Fruit fly (Drosophila melanogaster) whole organism, wandering third instar larva: Measurements from ENCODE around the gene Suv3.

ENCODE experiments used
- Abd-B ChIP-seq: fragments of >200 bp; optimal IDR thresholded peaks from 2 replicates; lab custom pipeline; 2017; ENCODE audit warnings: missing biosample characterization, missing genetic modification characterization
- CG32264 ChIP-seq: fragments of 200-800 bp; sonication (Bioruptor generic); optimal IDR thresholded peaks from 2 replicates; lab custom pipeline; 2016; ENCODE audit warnings: missing biosample characterization, missing genetic modification characterization
- CG9705 ChIP-seq: fragments of 200-800 bp; sonication (Bioruptor generic); optimal IDR thresholded peaks from 2 replicates; lab custom pipeline; 2018; ENCODE audit warnings: missing biosample characterization, mild to moderate bottlenecking, missing genetic modification characterization
- CrebA ChIP-seq: fragments of 200-800 bp; sonication (Bioruptor generic); optimal IDR thresholded peaks from 2 replicates; lab custom pipeline; 2016; ENCODE audit warnings: missing biosample characterization, mild to moderate bottlenecking, missing genetic modification characterization, borderline replicate concordance
- Dfd ChIP-seq: fragments of >200 bp; optimal IDR thresholded peaks from 2 replicates; lab custom pipeline; 2017; ENCODE audit warnings: missing biosample characterization, missing genetic modification characterization
- Dif ChIP-seq: fragments of 200-275, 200-300 bp; sonication (Bioruptor generic); optimal IDR thresholded peaks from 2 replicates; lab custom pipeline; 2018; ENCODE audit warnings: missing biosample characterization, missing genetic modification characterization; ENCODE audit not compliant: partially characterized antibody
- HLH106 ChIP-seq: fragments of 200-800 bp; optimal IDR thresholded peaks from 3 replicates; lab custom pipeline; 2019; ENCODE audit warnings: missing biosample characterization, mild to moderate bottlenecking, missing genetic modification characterization, moderate library complexity
- Hnf4 ChIP-seq: fragments of 200-800 bp; sonication (Bioruptor generic); optimal IDR thresholded peaks from 2 replicates; lab custom pipeline; 2016; ENCODE audit warnings: missing biosample characterization, mild to moderate bottlenecking, missing genetic modification characterization
- Hr78 ChIP-seq: fragments of >200 bp; optimal IDR thresholded peaks from 2 replicates; lab custom pipeline; 2017; ENCODE audit warnings: missing biosample characterization, missing genetic modification characterization
- Jra ChIP-seq: sonication (Bioruptor generic); optimal IDR thresholded peaks from 2 replicates; lab custom pipeline; 2016; ENCODE audit warnings: missing biosample characterization, missing genetic modification characterization
- Mio ChIP-seq: sonication (Bioruptor generic); optimal IDR thresholded peaks from 2 replicates; lab custom pipeline; 2016; ENCODE audit warnings: missing biosample characterization, missing genetic modification characterization
- N ChIP-seq: fragments of >200 bp; optimal IDR thresholded peaks from 2 replicates; lab custom pipeline; 2018; ENCODE audit warnings: missing biosample characterization, missing external identifiers, missing genetic modification characterization
- OdsH ChIP-seq: fragments of 200-800 bp; sonication (Bioruptor generic); optimal IDR thresholded peaks from 2 replicates; lab custom pipeline; 2016; ENCODE audit warnings: missing biosample characterization, mild to moderate bottlenecking, missing genetic modification characterization
- Rel ChIP-seq, 2 experiments: fragments of 200-800 bp; sonication (Bioruptor generic) in 1 of 2; optimal IDR thresholded peaks; 2 replicates in 1 of 2; 3 replicates in 1 of 2; lab custom pipeline; 2016 to 2019; ENCODE audit warnings: mild to moderate bottlenecking in 2 of 2, missing biosample characterization in 2 of 2, missing genetic modification characterization in 2 of 2, moderate library complexity in 1 of 2
- Sp1 ChIP-seq: fragments of 200-800 bp; sonication (Bioruptor generic); optimal IDR thresholded peaks from 3 replicates; lab custom pipeline; 2019; ENCODE audit warnings: missing biosample characterization, mild to moderate bottlenecking, missing genetic modification characterization, moderate library complexity
- Vsx2 ChIP-seq: fragments of 200-300, 225-300 bp; sonication (Bioruptor generic); optimal IDR thresholded peaks from 2 replicates; lab custom pipeline; 2018; ENCODE audit warnings: missing biosample characterization, missing genetic modification characterization; ENCODE audit not compliant: partially characterized antibody
- br ChIP-seq: fragments of 200-800 bp; sonication (Bioruptor generic); optimal IDR thresholded peaks from 2 replicates; lab custom pipeline; 2016; ENCODE audit warnings: missing biosample characterization, missing genetic modification characterization
- brk ChIP-seq: fragments of 200-800 bp; sonication (Bioruptor generic); optimal IDR thresholded peaks from 2 replicates; lab custom pipeline; 2016; ENCODE audit warnings: missing biosample characterization, mild to moderate bottlenecking, missing genetic modification characterization
- dl ChIP-seq, 2 experiments: fragments of 175-275, 200-275 bp in 1 of 2; fragments of 200-275 bp in 1 of 2; sonication (Bioruptor generic); optimal IDR thresholded peaks; lab custom pipeline; 2018; ENCODE audit warnings: mild to moderate bottlenecking in 2 of 2, missing biosample characterization in 2 of 2, missing genetic modification characterization in 2 of 2, moderate library complexity in 2 of 2; ENCODE audit not compliant: partially characterized antibody in 2 of 2, insufficient read depth in 1 of 2
- dmrt93B ChIP-seq: fragments of 200-800 bp; sonication (Bioruptor generic); optimal IDR thresholded peaks from 2 replicates; lab custom pipeline; 2018; ENCODE audit warnings: missing biosample characterization, mild to moderate bottlenecking, missing genetic modification characterization
- dsf ChIP-seq: sonication (Bioruptor generic); optimal IDR thresholded peaks from 2 replicates; lab custom pipeline; 2016; ENCODE audit warnings: missing biosample characterization, missing genetic modification characterization, borderline replicate concordance
- ey ChIP-seq: fragments of 200-800 bp; sonication (Bioruptor generic); optimal IDR thresholded peaks from 2 replicates; lab custom pipeline; 2016; ENCODE audit warnings: missing biosample characterization, missing genetic modification characterization
- foxo ChIP-seq, 2 experiments: fragments of 200-800 bp; sonication (Bioruptor generic); optimal IDR thresholded peaks; 2 replicates in 1 of 2; 3 replicates in 1 of 2; lab custom pipeline; 2016 to 2017; ENCODE audit warnings: missing biosample characterization in 2 of 2, missing genetic modification characterization in 2 of 2
- fru ChIP-seq: fragments of 200-800 bp; sonication (Bioruptor generic); optimal IDR thresholded peaks from 3 replicates; lab custom pipeline; 2016; ENCODE audit warnings: missing biosample characterization, mild to moderate bottlenecking, missing genetic modification characterization
- h ChIP-seq: fragments of 200-800 bp; sonication (Bioruptor generic); optimal IDR thresholded peaks from 3 replicates; lab custom pipeline; 2016; ENCODE audit warnings: missing biosample characterization, mild to moderate bottlenecking, missing genetic modification characterization
- lola ChIP-seq: fragments of >200 bp; optimal IDR thresholded peaks from 2 replicates; lab custom pipeline; 2017; ENCODE audit warnings: missing biosample characterization, missing genetic modification characterization
- pan ChIP-seq: fragments of >200 bp; optimal IDR thresholded peaks from 2 replicates; lab custom pipeline; 2017
- psq ChIP-seq: fragments of 200-800 bp; sonication (Bioruptor generic); optimal IDR thresholded peaks from 3 replicates; lab custom pipeline; 2017; ENCODE audit warnings: missing biosample characterization, mild to moderate bottlenecking, missing genetic modification characterization, moderate library complexity
- sv ChIP-seq: fragments of 200-800 bp; sonication (Bioruptor generic); optimal IDR thresholded peaks from 3 replicates; lab custom pipeline; 2016; ENCODE audit warnings: missing biosample characterization, missing genetic modification characterization
- tai ChIP-seq: sonication (Bioruptor generic); optimal IDR thresholded peaks from 2 replicates; lab custom pipeline; 2016; ENCODE audit warnings: missing biosample characterization, missing genetic modification characterization
- usp ChIP-seq: fragments of >200 bp; optimal IDR thresholded peaks from 2 replicates; lab custom pipeline; 2017; ENCODE audit warnings: missing biosample characterization, missing genetic modification characterization
- woc ChIP-seq: sonication (Bioruptor generic); optimal IDR thresholded peaks from 2 replicates; lab custom pipeline; 2016; ENCODE audit warnings: missing biosample characterization, mild to moderate bottlenecking, missing genetic modification characterization

Gene Suv3

DNA sequence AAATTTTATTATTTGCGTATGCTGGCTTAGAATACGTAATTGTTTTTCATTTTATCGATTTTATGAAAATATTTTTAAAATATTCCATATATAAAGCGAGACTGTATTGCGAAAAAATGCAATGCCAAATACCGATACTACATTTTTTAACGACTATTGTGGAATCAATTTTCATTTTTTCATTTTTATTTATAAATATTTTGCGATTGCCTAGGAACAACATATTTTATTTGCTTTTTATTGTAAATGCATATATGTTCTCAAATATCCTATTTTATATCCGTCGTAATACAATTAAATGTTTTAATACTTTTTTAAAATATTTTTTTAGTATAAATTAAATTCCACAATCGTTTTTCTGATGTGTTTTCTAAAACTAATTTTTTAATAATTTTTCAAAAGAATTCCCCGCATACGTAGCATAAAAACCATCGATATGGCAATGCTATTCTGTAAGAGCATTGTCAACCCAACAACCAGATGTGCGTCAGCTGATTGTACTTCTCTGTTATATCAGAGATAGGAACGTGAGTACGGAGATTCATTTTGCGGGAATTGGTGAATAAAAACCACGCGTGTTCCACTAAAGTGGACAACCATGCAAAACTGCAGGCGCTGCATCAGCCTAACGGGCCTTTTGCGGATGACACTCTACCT lies at the start of gene Suv3:
TSS of gene Suv3 (plus strand) at position 489 of the 657 bp plus-strand sequence.
- TF ChIP-seq Rel (GFP tag; optimal IDR thresholded peaks at IDR 0.05; lab: Kevin White, UChicago): no peak
- peak; percentile 33 for TF ChIP-seq Rel (tag; optimal IDR thresholded peaks at IDR 0.05; lab: Kevin White, UChicago)
- TF ChIP-seq Mio (GFP tag; lab: Kevin White, UChicago): no peak
- peak; percentile 41 for TF ChIP-seq Sp1 (GFP tag; lab: Kevin White, UChicago)
- TF ChIP-seq HLH106: peak; percentile 69
- TF ChIP-seq psq (GFP tag; lab: Kevin White, UChicago): peak; percentile 34
- TF ChIP-seq, all 38 proteins: peak for 4

- TF ChIP-seq OdsH (GFP tag; lab: Kevin White, UChicago) (no peak), ey (GFP tag; lab: Kevin White, UChicago) (no peak), Abd-B (no peak), CG9705 (GFP tag; lab: Kevin White, UChicago) (no peak), pan (lab: Kevin White, UChicago) (no peak), brk (no peak), Mio (GFP tag; lab: Kevin White, UChicago) (no peak), lola (GFP tag; lab: Kevin White, UChicago) (no peak), Jra (no peak), Dfd (no peak), tai (GFP tag; lab: Kevin White, UChicago) (no peak), CrebA (GFP tag; lab: Kevin White, UChicago) (no peak), HLH106 (no peak), CG32264 (GFP tag; lab: Kevin White, UChicago) (no peak), Dif (GFP tag; lab: Kevin White, UChicago) (no peak), dsf (GFP tag; lab: Kevin White, UChicago) (no peak)
- TF ChIP-seq, all 38 proteins: peak for 0
Observed at dm6 chr3R:4266470-4266869, 44.9 kb upstream of the Suv3 start, which contains the start of gene CG1092. Gene CG1092, plus strand, starts transcription at chr3R:4266770.

- TF ChIP-seq brk (no peak), foxo (GFP tag; optimal IDR thresholded peaks at IDR 0.05; lab: Kevin White, UChicago) (no peak), Mio (GFP tag; lab: Kevin White, UChicago) (no peak), Dfd (peak; percentile 88)
Observed at dm6 chr3R:4268339-4268738, 43.0 kb upstream of the Suv3 start.

dm6 chr3R:4277828-4278227 lies 33.5 kb upstream of the Suv3 start, which contains the start of gene flip:
Gene flip, minus strand, starts transcription at chr3R:4277928.
- TF ChIP-seq dl (GFP tag; optimal IDR thresholded peaks at IDR 0.05; lab: Kevin White, UChicago; ENCODE audit: insufficient read depth in 1 of 2, partially characterized antibody in 2 of 2): no peak
- TF ChIP-seq pan (lab: Kevin White, UChicago): no peak
- TF ChIP-seq Hnf4 (GFP tag; lab: Kevin White, UChicago): no peak
- no peak for TF ChIP-seq Hr78
- no peak for TF ChIP-seq dmrt93B (GFP tag; lab: Kevin White, UChicago)
- TF ChIP-seq br: no peak
- no peak for TF ChIP-seq CG9705 (GFP tag; lab: Kevin White, UChicago)
- no peak for TF ChIP-seq ey (GFP tag; lab: Kevin White, UChicago)
- TF ChIP-seq Sp1 (GFP tag; lab: Kevin White, UChicago): no peak
- no peak for TF ChIP-seq CG32264 (GFP tag; lab: Kevin White, UChicago)
- TF ChIP-seq brk: no peak
- TF ChIP-seq HLH106: no peak

DNA sequence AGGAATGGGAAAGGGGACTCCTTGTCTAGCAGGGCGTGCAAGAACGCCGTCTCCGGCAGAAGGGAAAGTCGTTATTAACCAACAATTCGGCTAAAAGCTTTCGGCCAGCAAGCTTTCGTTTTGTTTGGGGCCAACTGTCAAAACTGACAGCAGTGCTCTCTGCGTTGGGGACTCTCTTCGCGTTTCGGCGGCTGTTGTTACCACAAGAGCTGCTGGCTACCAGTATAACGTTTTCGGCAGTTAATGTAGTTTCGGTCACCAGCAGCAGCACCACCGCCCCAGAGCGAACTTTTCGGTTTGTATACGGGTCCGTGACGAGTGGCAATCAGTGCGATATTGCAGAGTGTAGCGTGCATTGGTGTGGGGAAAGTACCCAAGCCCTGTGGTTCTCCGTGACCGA lies 31.3 kb upstream of the Suv3 start, which contains the start of gene cpx:
TSS of gene cpx (plus strand) at position 160 of the 400 bp plus-strand sequence.
- no peak for TF ChIP-seq HLH106
- no peak for TF ChIP-seq dmrt93B (GFP tag; lab: Kevin White, UChicago)

DNA sequence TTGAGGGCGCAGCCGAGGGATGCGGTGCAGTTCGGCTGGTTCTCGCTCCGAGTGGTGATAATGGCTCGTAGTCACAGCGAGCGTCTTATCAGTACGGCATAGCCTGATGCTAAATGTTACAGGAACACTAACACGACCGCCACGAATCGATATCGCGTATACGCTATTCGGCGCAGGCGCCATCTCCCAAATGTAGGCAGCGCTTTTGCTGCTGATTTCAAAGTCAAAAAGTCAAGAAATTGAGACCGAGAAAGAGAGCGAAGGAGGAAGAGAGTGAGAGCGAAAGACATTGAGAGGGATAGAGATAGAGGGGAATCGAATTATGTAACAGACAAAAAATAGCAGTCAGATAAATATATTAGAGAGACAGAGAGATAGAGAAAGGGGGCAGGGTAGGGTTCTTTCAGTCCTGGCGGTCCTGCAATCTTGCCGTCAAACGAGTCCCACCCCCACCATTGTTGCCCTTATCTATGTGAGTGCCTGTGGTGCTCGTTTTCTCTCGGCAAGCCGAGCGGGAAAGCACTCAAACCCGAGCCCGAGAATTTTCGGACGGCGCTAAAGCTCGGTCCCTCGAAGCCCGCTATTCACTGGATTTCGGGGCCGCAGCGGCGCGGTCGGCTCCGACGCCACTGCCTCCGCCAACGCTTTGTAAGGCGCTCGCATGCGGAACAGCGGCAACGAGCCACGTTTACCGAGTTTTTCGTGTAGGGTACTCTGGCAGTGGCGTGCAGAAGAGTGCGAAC lies 30.1 kb upstream of the Suv3 start:
- TF ChIP-seq dl (GFP tag; optimal IDR thresholded peaks at IDR 0.05; lab: Kevin White, UChicago; ENCODE audit: insufficient read depth in 1 of 2, partially characterized antibody in 2 of 2) (no peak), CG9705 (GFP tag; lab: Kevin White, UChicago) (no peak), N (GFP tag; lab: Kevin White, UChicago) (no peak), br (no peak), dsf (GFP tag; lab: Kevin White, UChicago) (no peak), OdsH (GFP tag; lab: Kevin White, UChicago) (no peak), Hr78 (no peak), Abd-B (no peak), psq (GFP tag; lab: Kevin White, UChicago) (no peak), Mio (GFP tag; lab: Kevin White, UChicago) (no peak), woc (GFP tag; lab: Kevin White, UChicago) (no peak), dmrt93B (GFP tag; lab: Kevin White, UChicago) (no peak), fru (GFP tag; lab: Kevin White, UChicago) (no peak), Rel (GFP tag; optimal IDR thresholded peaks at IDR 0.05; lab: Kevin White, UChicago) (no peak), Rel (tag; optimal IDR thresholded peaks at IDR 0.05; lab: Kevin White, UChicago) (no peak), h (GFP tag; lab: Kevin White, UChicago) (no peak), sv (GFP tag; lab: Kevin White, UChicago) (no peak), Jra (no peak), Vsx2 (no peak), usp (GFP tag; lab: Kevin White, UChicago) (no peak)
